Fruit fly (Drosophila melanogaster): ENCODE results near the gene CG15172.

The CG15172 gene

DNA sequence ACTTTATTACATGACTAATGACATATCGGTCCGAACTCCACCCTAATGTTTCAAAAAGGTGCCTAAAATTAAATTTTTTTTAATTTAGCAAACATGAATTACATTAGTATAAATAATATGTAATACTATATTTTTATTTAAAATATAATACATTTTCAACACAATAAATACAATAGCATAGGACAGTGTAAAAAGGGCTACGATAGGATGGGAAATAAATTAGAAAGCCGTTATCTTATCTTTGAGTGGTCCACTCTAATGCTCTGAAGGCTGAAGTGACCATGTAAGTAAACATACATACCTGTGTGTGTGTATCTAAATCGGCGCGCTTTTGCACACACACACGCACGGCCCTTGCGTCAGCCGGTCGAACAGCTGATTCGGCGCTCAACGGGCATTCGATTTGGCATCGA is 19.3 kb upstream of the CG15172 start, which contains the start of gene CG31793 (continued):
- peak; percentile 40 for TF ChIP-seq CG9437 (GFP tag; optimal IDR thresholded peaks at IDR 0.05)
- no peak for TF ChIP-seq pfk (GFP tag; optimal IDR thresholded peaks at IDR 0.05)
- no peak for TF ChIP-seq ac (GFP tag; optimal IDR thresholded peaks at IDR 0.05)
- peak; percentile 62 for TF ChIP-seq D19A (tag; optimal IDR thresholded peaks at IDR 0.05)
- TF ChIP-seq Vsx1 (GFP tag; optimal IDR thresholded peaks at IDR 0.05) = peak; percentile 4
- TF ChIP-seq gt (GFP tag; IDR thresholded peaks at IDR 0.05) = no peak
- peak; percentile 46 for TF ChIP-seq phol (tag; optimal IDR thresholded peaks at IDR 0.05)
- peak; percentile 43; the same call in 1 of the 3 replicates for TF ChIP-seq tgo (GFP tag; IDR thresholded peaks at IDR 0.05)
- TF ChIP-seq mirr (GFP tag; optimal IDR thresholded peaks at IDR 0.05) = peak; percentile 74
- TF ChIP-seq az2 (GFP tag; optimal IDR thresholded peaks at IDR 0.05) = peak; percentile 29
- peak; percentile 37 for TF ChIP-seq CG6813 (GFP tag; optimal IDR thresholded peaks at IDR 0.05)
- TF ChIP-seq CG17829 (tag; optimal IDR thresholded peaks at IDR 0.05) = peak; percentile 46
- TF ChIP-seq cas (GFP tag; IDR thresholded peaks at IDR 0.05) = 0 out of 2 replicates have a peak, but pooled peaks have one; percentile 38
- TF ChIP-seq sim (GFP tag; IDR thresholded peaks at IDR 0.05) = no peak
- no peak for TF ChIP-seq Hr39 (optimal IDR thresholded peaks at IDR 0.05)
- TF ChIP-seq CoRest (tag; optimal IDR thresholded peaks at IDR 0.05) = peak; percentile 65
- no peak for TF ChIP-seq Bgb (GFP tag; IDR thresholded peaks at IDR 0.05; ENCODE audit: partially characterized antibody)
- TF ChIP-seq Elba2 (GFP tag; optimal IDR thresholded peaks at IDR 0.05) = no peak
- peak; percentile 62 for TF ChIP-seq CG2712 (tag; optimal IDR thresholded peaks at IDR 0.05)
- TF ChIP-seq prd (optimal IDR thresholded peaks at IDR 0.05) = no peak
- 0 out of 3 replicates have a peak, but pooled peaks have one; percentile 17 for TF ChIP-seq prd (GFP tag; IDR thresholded peaks at IDR 0.05)
- no peak for TF ChIP-seq wek (GFP tag; optimal IDR thresholded peaks at IDR 0.05)
- TF ChIP-seq Fer1 (GFP tag; optimal IDR thresholded peaks at IDR 0.05) = peak; percentile 65
- peak; percentile 32 for TF ChIP-seq CG12155 (GFP tag; optimal IDR thresholded peaks at IDR 0.05)
- TF ChIP-seq tna (GFP tag; IDR thresholded peaks at IDR 0.05; ENCODE audit: partially characterized antibody) = no peak
- TF ChIP-seq CG13775 (GFP tag; optimal IDR thresholded peaks at IDR 0.05) = peak; percentile 46
- peak; percentile 14 for TF ChIP-seq trem (tag; optimal IDR thresholded peaks at IDR 0.05)
- TF ChIP-seq ap (GFP tag; IDR thresholded peaks at IDR 0.05) = no peak
- no peak for TF ChIP-seq CG31365 (tag; optimal IDR thresholded peaks at IDR 0.05)
- TF ChIP-seq CG10431 (GFP tag; optimal IDR thresholded peaks at IDR 0.05) = no peak
- TF ChIP-seq danr (GFP tag; IDR thresholded peaks at IDR 0.05) = no peak
- TF ChIP-seq CG3847 (GFP tag; IDR thresholded peaks at IDR 0.05) = 0 out of 2 replicates have a peak, but pooled peaks have one; percentile 12
- TF ChIP-seq Nf-YC (tag; optimal IDR thresholded peaks at IDR 0.05) = peak; percentile 53
- peak; percentile 72 for TF ChIP-seq CG13894 (tag; optimal IDR thresholded peaks at IDR 0.05)
- TF ChIP-seq Drgx (GFP tag; IDR thresholded peaks at IDR 0.05) = peak; percentile 73
- TF ChIP-seq vnd (GFP tag; IDR thresholded peaks at IDR 0.05; ENCODE audit: partially characterized antibody) = 0 out of 3 replicates have a peak, but pooled peaks have one; percentile 42
- TF ChIP-seq CG6765 (GFP tag; optimal IDR thresholded peaks at IDR 0.05) = peak; percentile 13
- no peak for TF ChIP-seq zfh2 (GFP tag; optimal IDR thresholded peaks at IDR 0.05)
- TF ChIP-seq CG15269 (tag; optimal IDR thresholded peaks at IDR 0.05) = peak; percentile 76
- peak; percentile 56; the same call in 1 of the 2 replicates for TF ChIP-seq CG14014 (GFP tag; IDR thresholded peaks at IDR 0.05)
- TF ChIP-seq BtbVII (GFP tag; optimal IDR thresholded peaks at IDR 0.05) = peak; percentile 65
- TF ChIP-seq Stat92E (GFP tag; optimal IDR thresholded peaks at IDR 0.05) = no peak
- peak; percentile 34 for TF ChIP-seq sd (tag; optimal IDR thresholded peaks at IDR 0.05)
- TF ChIP-seq CG17328 (GFP tag; IDR thresholded peaks at IDR 0.05) = no peak
- peak; percentile 67 for TF ChIP-seq CG8924 (tag; optimal IDR thresholded peaks at IDR 0.05)
- no peak for TF ChIP-seq Dad (GFP tag; optimal IDR thresholded peaks at IDR 0.05)
- no peak for TF ChIP-seq z (GFP tag; IDR thresholded peaks at IDR 0.05)
- TF ChIP-seq zen (tag; optimal IDR thresholded peaks at IDR 0.05) = peak; percentile 4
- TF ChIP-seq CG8290 (GFP tag; optimal IDR thresholded peaks at IDR 0.05) = no peak
- peak in 1 of 2 experiments; percentile 59 for TF ChIP-seq CG8290 (tag; optimal IDR thresholded peaks at IDR 0.05)
- peak; percentile 69 for TF ChIP-seq CG15479 (GFP tag; optimal IDR thresholded peaks at IDR 0.05)
